Worm (Caenorhabditis elegans): ENCODE data around the gene col-167.
A peak's percentile ranks its signal among the peaks of the same experiment; 100 is the strongest.

ce11 chrX:6353763-6354162 is 30.5 kb downstream of the col-167 start:
- TF ChIP-seq pha-4 (tag; optimal IDR thresholded peaks at IDR 0.05) (no peak), nhr-237 (tag; optimal IDR thresholded peaks at IDR 0.05) (no peak), unc-62 (GFP tag; optimal IDR thresholded peaks at IDR 0.05) (no peak), jun-1 (tag; optimal IDR thresholded peaks at IDR 0.05) (no peak), nhr-28 (tag; optimal IDR thresholded peaks at IDR 0.05) (no peak), nhr-11 (tag; optimal IDR thresholded peaks at IDR 0.05) (no peak), egl-27 (tag; optimal IDR thresholded peaks at IDR 0.05) (no peak), lin-15B (tag; optimal IDR thresholded peaks at IDR 0.05) (no peak), pqm-1 (tag; optimal IDR thresholded peaks at IDR 0.05) (peak; percentile 45), nhr-12 (tag; optimal IDR thresholded peaks at IDR 0.05) (no peak)
